Worm (Caenorhabditis elegans) whole organism, mixed stage, embryonic: ENCODE data around the gene best-15.

Experiments
- M03D4.4 ChIP-seq: sonication (generic microtip); optimal IDR thresholded peaks from 2 replicates; lab custom pipeline; 2017; ENCODE audit warnings: mild to moderate bottlenecking, missing genetic modification characterization, missing compliant biosample characterization
- bed-3 ChIP-seq: fragments of 200-800 bp; sonication (Bioruptor generic); optimal IDR thresholded peaks from 3 replicates; lab custom pipeline; 2018; ENCODE audit warnings: mild to moderate bottlenecking, missing genetic modification characterization, moderate library complexity, missing compliant biosample characterization
- ceh-39 ChIP-seq: fragments of 150-350 bp; optimal IDR thresholded peaks from 2 replicates; lab custom pipeline; 2014; ENCODE audit warnings: missing biosample characterization, missing genetic modification characterization
- ceh-43 ChIP-seq: fragments of 200-800 bp; sonication (Bioruptor generic); optimal IDR thresholded peaks from 2 replicates; lab custom pipeline; 2018; ENCODE audit warnings: mild to moderate bottlenecking, missing genetic modification characterization, moderate library complexity, missing compliant biosample characterization
- ces-1 ChIP-seq: fragments of 150-350 bp; optimal IDR thresholded peaks from 2 replicates; lab custom pipeline; 2014; ENCODE audit warnings: missing biosample characterization, missing genetic modification reagents, missing genetic modification characterization
- cnd-1 ChIP-seq: fragments of 200-800 bp; sonication (Bioruptor generic); optimal IDR thresholded peaks from 2 replicates; lab custom pipeline; 2018; ENCODE audit warnings: mild to moderate bottlenecking, missing genetic modification characterization, missing compliant biosample characterization
- drap-1 ChIP-seq: fragments of 200-800 bp; sonication (Bioruptor generic); optimal IDR thresholded peaks from 3 replicates; lab custom pipeline; 2018; ENCODE audit warnings: mild to moderate bottlenecking, missing genetic modification characterization, missing compliant biosample characterization
- elt-1 ChIP-seq: sonication (generic microtip); optimal IDR thresholded peaks from 2 replicates; lab custom pipeline; 2017; ENCODE audit warnings: missing genetic modification characterization, mild to moderate bottlenecking, missing compliant biosample characterization, antibody characterized with exemption, moderate library complexity, borderline replicate concordance; ENCODE audit not compliant: insufficient read depth
- elt-3 ChIP-seq: fragments of 150-350 bp; optimal IDR thresholded peaks from 2 replicates; lab custom pipeline; 2014; ENCODE audit warnings: missing biosample characterization, missing genetic modification characterization
- flh-1 ChIP-seq: fragments of 200-800 bp; sonication (Bioruptor generic); optimal IDR thresholded peaks from 2 replicates; lab custom pipeline; 2018; ENCODE audit warnings: mild to moderate bottlenecking, missing genetic modification characterization, moderate library complexity, missing compliant biosample characterization
- ham-2 ChIP-seq: fragments of 200-800 bp; sonication (Bioruptor generic); optimal IDR thresholded peaks from 2 replicates; lab custom pipeline; 2018; ENCODE audit warnings: mild to moderate bottlenecking, missing genetic modification characterization, missing compliant biosample characterization
- hlh-1 ChIP-seq: fragments of 150-350 bp; optimal IDR thresholded peaks from 2 replicates; lab custom pipeline; 2014; ENCODE audit warnings: missing biosample characterization, missing genetic modification reagents, missing genetic modification characterization
- lin-13 ChIP-seq: fragments of 150-350 bp; optimal IDR thresholded peaks from 2 replicates; lab custom pipeline; 2014; ENCODE audit warnings: missing biosample characterization, missing genetic modification characterization
- lin-32 ChIP-seq: fragments of 200-800 bp; sonication (Bioruptor generic); optimal IDR thresholded peaks from 2 replicates; lab custom pipeline; 2018; ENCODE audit warnings: mild to moderate bottlenecking, missing genetic modification characterization, missing compliant biosample characterization
- lsy-2 ChIP-seq: fragments of 150-350 bp; optimal IDR thresholded peaks from 2 replicates; lab custom pipeline; 2014; ENCODE audit warnings: missing biosample characterization, missing genetic modification characterization
- mab-5 ChIP-seq: fragments of 150-350 bp; optimal IDR thresholded peaks from 2 replicates; lab custom pipeline; 2014; ENCODE audit warnings: missing biosample characterization, missing genetic modification characterization
- mep-1 ChIP-seq: fragments of 150-350 bp; optimal IDR thresholded peaks from 2 replicates; lab custom pipeline; 2017; ENCODE audit warnings: missing biosample characterization, missing genetic modification reagents, missing genetic modification characterization, inconsistent platforms
- mls-2 ChIP-seq: sonication (generic microtip); optimal IDR thresholded peaks from 2 replicates; lab custom pipeline; 2016; ENCODE audit warnings: mild to moderate bottlenecking, missing genetic modification characterization, moderate library complexity, missing compliant biosample characterization
- nhr-2 ChIP-seq: fragments of 150-350 bp; optimal IDR thresholded peaks from 2 replicates; lab custom pipeline; 2014; ENCODE audit warnings: missing biosample characterization, missing genetic modification characterization
- nhr-237 ChIP-seq: fragments of 150-350 bp; optimal IDR thresholded peaks from 2 replicates; lab custom pipeline; 2014; ENCODE audit warnings: missing biosample characterization, missing genetic modification characterization
- nhr-28 ChIP-seq: fragments of 150-350 bp; optimal IDR thresholded peaks from 2 replicates; lab custom pipeline; 2014; ENCODE audit warnings: missing biosample characterization, missing genetic modification characterization
- nhr-76 ChIP-seq: sonication (generic microtip); optimal IDR thresholded peaks from 2 replicates; lab custom pipeline; 2017; ENCODE audit warnings: missing biosample characterization, missing genetic modification characterization
- pha-4 ChIP-seq: fragments of 150-350 bp; optimal IDR thresholded peaks from 2 replicates; lab custom pipeline; 2018; ENCODE audit warnings: missing biosample characterization, missing genetic modification reagents, missing genetic modification characterization
- sem-2 ChIP-seq: fragments of 200-800 bp; sonication (Bioruptor generic); optimal IDR thresholded peaks from 2 replicates; lab custom pipeline; 2018; ENCODE audit warnings: mild to moderate bottlenecking, missing genetic modification characterization, missing compliant biosample characterization
- snpc-4 ChIP-seq: fragments of 150-350 bp; optimal IDR thresholded peaks from 2 replicates; lab custom pipeline; 2014; ENCODE audit warnings: missing biosample characterization, missing genetic modification characterization
- sptf-1 ChIP-seq: sonication (generic microtip); optimal IDR thresholded peaks from 2 replicates; lab custom pipeline; 2017; ENCODE audit warnings: mild to moderate bottlenecking, missing genetic modification characterization, moderate library complexity, missing compliant biosample characterization
- tbx-8 ChIP-seq: fragments of 200-800 bp; sonication (Bioruptor generic); optimal IDR thresholded peaks from 2 replicates; lab custom pipeline; 2018; ENCODE audit warnings: mild to moderate bottlenecking, missing genetic modification characterization, moderate library complexity, missing compliant biosample characterization
- unc-120 ChIP-seq: sonication (generic microtip); optimal IDR thresholded peaks from 2 replicates; lab custom pipeline; 2017; ENCODE audit warnings: missing genetic modification characterization, missing compliant biosample characterization; ENCODE audit not compliant: poor library complexity, severe bottlenecking
- unc-39 ChIP-seq: fragments of 150-350 bp; optimal IDR thresholded peaks from 2 replicates; lab custom pipeline; 2014; ENCODE audit warnings: missing biosample characterization, missing genetic modification characterization
- unc-62 ChIP-seq: fragments of 150-350 bp; optimal IDR thresholded peaks from 2 replicates; lab custom pipeline; 2014; ENCODE audit warnings: missing biosample characterization, missing genetic modification reagents, missing genetic modification characterization
- zip-8 ChIP-seq: fragments of 150-350 bp; optimal IDR thresholded peaks from 2 replicates; lab custom pipeline; 2014; ENCODE audit warnings: missing biosample characterization, missing genetic modification characterization
- ztf-11 ChIP-seq: fragments of 150-350 bp; optimal IDR thresholded peaks from 2 replicates; lab custom pipeline; 2014; ENCODE audit warnings: missing biosample characterization, missing genetic modification characterization

best-15 gene

ce11 chrIV:10811388-10811787, 20.7 kb downstream of the best-15 start:
- no peak for TF ChIP-seq snpc-4 (tag; lab: Kevin White, UChicago)
- peak; percentile 85 for TF ChIP-seq pha-4 (tag; lab: Kevin White, UChicago)
- TF ChIP-seq elt-1: no peak
- TF ChIP-seq, all 35 proteins: peak for 1

ce11 chrIV:10810820-10811219, 21.2 kb downstream of the best-15 start:
- no peak for TF ChIP-seq lin-13 (tag; lab: Kevin White, UChicago)
- TF ChIP-seq sem-2 (GFP tag; lab: Kevin White, UChicago): no peak
- no peak for TF ChIP-seq ceh-43 (GFP tag; lab: Kevin White, UChicago)
- TF ChIP-seq elt-1: no peak
- TF ChIP-seq mls-2 (tag; lab: Kevin White, UChicago): no peak
- TF ChIP-seq tbx-8: no peak
- TF ChIP-seq snpc-4 (tag; lab: Kevin White, UChicago): no peak
- TF ChIP-seq unc-62 (GFP tag; lab: Kevin White, UChicago): no peak
- no peak for TF ChIP-seq cnd-1 (tag; lab: Kevin White, UChicago)
- TF ChIP-seq lin-32 (GFP tag; lab: Kevin White, UChicago): no peak
- TF ChIP-seq, all 35 proteins: peak for 0

ce11 chrIV:10803973-10804372, 28.1 kb downstream of the best-15 start:
- TF ChIP-seq nhr-28 (no peak), ztf-11 (no peak), zip-8 (tag; lab: Kevin White, UChicago) (no peak), lin-13 (tag; lab: Kevin White, UChicago) (no peak), drap-1 (no peak), pha-4 (tag; lab: Kevin White, UChicago) (no peak), ces-1 (GFP tag; lab: Kevin White, UChicago) (no peak), nhr-76 (no peak), M03D4.4 (no peak), sem-2 (GFP tag; lab: Kevin White, UChicago) (no peak), lsy-2 (no peak), nhr-2 (tag; lab: Kevin White, UChicago) (no peak), unc-39 (no peak)

- TF ChIP-seq sptf-1 (no peak), unc-39 (no peak), sem-2 (GFP tag; lab: Kevin White, UChicago) (no peak)
These were observed 32.7 kb downstream of the best-15 start, which contains the start of gene zipt-2.1 for ce11 chrIV:10799354-10799753. Gene zipt-2.1, plus strand, starts transcription at chrIV:10799654.

- no peak for TF ChIP-seq hlh-1 (tag; lab: Kevin White, UChicago)
- TF ChIP-seq ceh-39: no peak
- no peak for TF ChIP-seq ceh-43 (GFP tag; lab: Kevin White, UChicago)
- TF ChIP-seq pha-4 (tag; lab: Kevin White, UChicago): no peak
- TF ChIP-seq nhr-76: no peak
- no peak for TF ChIP-seq ces-1 (GFP tag; lab: Kevin White, UChicago)
- TF ChIP-seq mls-2 (tag; lab: Kevin White, UChicago): no peak
- TF ChIP-seq unc-120: no peak
These were observed 33.4 kb downstream of the best-15 start for ce11 chrIV:10798604-10799003.

ce11 chrIV:10796707-10797106, 35.3 kb downstream of the best-15 start:
- TF ChIP-seq elt-1: peak; percentile 57
- no peak for TF ChIP-seq snpc-4 (tag; lab: Kevin White, UChicago)
- TF ChIP-seq zip-8 (tag; lab: Kevin White, UChicago): no peak
- TF ChIP-seq mep-1 (tag; lab: Kevin White, UChicago): no peak
- TF ChIP-seq ham-2: no peak
- TF ChIP-seq pha-4 (tag; lab: Kevin White, UChicago): no peak
- no peak for TF ChIP-seq nhr-237 (tag; lab: Kevin White, UChicago)
- no peak for TF ChIP-seq mls-2 (tag; lab: Kevin White, UChicago)

- TF ChIP-seq lin-13 (tag; lab: Kevin White, UChicago) (no peak), mls-2 (tag; lab: Kevin White, UChicago) (no peak), nhr-237 (tag; lab: Kevin White, UChicago) (no peak), flh-1 (GFP tag; lab: Kevin White, UChicago) (no peak), sem-2 (GFP tag; lab: Kevin White, UChicago) (no peak), nhr-2 (tag; lab: Kevin White, UChicago) (no peak), lin-32 (GFP tag; lab: Kevin White, UChicago) (no peak), bed-3 (GFP tag; lab: Kevin White, UChicago) (no peak), M03D4.4 (no peak), hlh-1 (tag; lab: Kevin White, UChicago) (no peak), elt-3 (tag; lab: Kevin White, UChicago) (no peak), mab-5 (tag; lab: Kevin White, UChicago) (no peak), pha-4 (tag; lab: Kevin White, UChicago) (no peak), nhr-76 (no peak), ces-1 (GFP tag; lab: Kevin White, UChicago) (no peak), nhr-28 (no peak)
- TF ChIP-seq, all 35 proteins: peak for 0
These were observed 36.4 kb downstream of the best-15 start for ce11 chrIV:10795678-10796077.
